Fruit fly (Drosophila melanogaster): ENCODE data around the gene CG8300.

CG8300 gene

DNA sequence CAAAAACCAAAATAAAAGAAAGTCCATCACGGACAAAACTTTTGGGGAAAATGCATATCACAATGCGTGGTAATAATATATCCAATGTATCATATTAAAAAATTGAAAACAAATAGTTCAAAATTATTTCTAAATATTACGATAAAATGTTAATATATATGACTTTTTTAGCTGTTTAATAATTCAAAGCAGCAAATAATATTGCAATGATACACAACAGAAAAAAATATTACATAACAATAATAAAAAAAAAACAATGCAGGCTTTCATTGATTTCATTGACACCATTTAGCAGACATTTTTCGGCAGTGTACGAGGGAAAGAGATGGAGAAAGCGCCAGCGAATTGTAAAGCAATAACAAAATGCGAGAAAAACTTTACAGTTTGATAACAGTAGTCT lies 9.8 kb upstream of the CG8300 start:
- TF ChIP-seq gl (tag; optimal IDR thresholded peaks at IDR 0.05) = no peak
- no peak for TF ChIP-seq Pif1A (GFP tag; optimal IDR thresholded peaks at IDR 0.05)
- TF ChIP-seq CG14655 (GFP tag; optimal IDR thresholded peaks at IDR 0.05) = no peak
- TF ChIP-seq Ets98B (GFP tag; IDR thresholded peaks at IDR 0.05) = no peak
- TF ChIP-seq CG34367 (tag; optimal IDR thresholded peaks at IDR 0.05) = no peak
- TF ChIP-seq CG17806 (tag; optimal IDR thresholded peaks at IDR 0.05) = no peak
- TF ChIP-seq CG12605 (GFP tag; IDR thresholded peaks at IDR 0.05) = no peak
- TF ChIP-seq Snoo (tag; optimal IDR thresholded peaks at IDR 0.05) = no peak
- no peak for TF ChIP-seq EcR (GFP tag; optimal IDR thresholded peaks at IDR 0.05)
- no peak for TF ChIP-seq CG10348 (GFP tag; IDR thresholded peaks at IDR 0.05)
- TF ChIP-seq CG8159 (tag; optimal IDR thresholded peaks at IDR 0.05) = no peak
- TF ChIP-seq CG8301 (tag; optimal IDR thresholded peaks at IDR 0.05) = no peak
- TF ChIP-seq CG13204 (GFP tag; optimal IDR thresholded peaks at IDR 0.05) = no peak
- no peak for TF ChIP-seq rn (GFP tag; IDR thresholded peaks at IDR 0.05)
- TF ChIP-seq CG15710 (tag; optimal IDR thresholded peaks at IDR 0.05) = no peak
- no peak for TF ChIP-seq CG9948 (tag; optimal IDR thresholded peaks at IDR 0.05)

DNA sequence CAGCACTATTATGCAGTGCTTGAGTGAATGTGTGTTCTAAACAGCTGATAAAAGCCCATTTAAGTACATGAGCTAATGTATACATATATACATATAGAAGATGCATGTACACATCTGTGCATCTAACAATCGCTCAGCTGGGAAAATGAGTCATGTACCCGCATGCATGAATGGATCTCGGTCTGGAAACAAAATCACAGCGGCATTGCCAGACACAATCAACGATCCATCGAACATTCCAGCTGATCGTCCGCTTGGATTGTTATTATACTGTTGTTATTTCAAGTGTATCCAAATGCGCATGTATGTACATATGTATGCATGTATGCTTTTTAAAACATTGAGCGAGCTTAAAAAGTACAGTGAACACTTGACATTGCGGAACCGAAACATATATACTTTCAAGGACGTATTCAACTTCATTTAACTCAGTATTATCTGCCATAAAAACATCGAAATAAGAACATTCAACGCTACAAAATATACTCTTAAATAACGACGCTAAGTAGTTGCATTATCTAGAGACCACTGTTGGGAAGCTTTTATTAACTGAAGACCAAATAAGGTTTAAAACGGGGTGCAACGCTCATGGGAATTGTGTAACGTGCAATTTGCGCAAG lies 9.3 kb upstream of the CG8300 start:
- TF ChIP-seq fd96Ca (GFP tag; IDR thresholded peaks at IDR 0.05) = peak; percentile 84
- TF ChIP-seq D1 (tag; optimal IDR thresholded peaks at IDR 0.05) = no peak
- TF ChIP-seq rn (GFP tag; IDR thresholded peaks at IDR 0.05) = 0 out of 2 replicates have a peak, but pooled peaks have one; percentile 31
- TF ChIP-seq CG12605 (GFP tag; IDR thresholded peaks at IDR 0.05) = peak; percentile 70
- TF ChIP-seq CG32121 (GFP tag; IDR thresholded peaks at IDR 0.05) = peak; percentile 83; the same call in 1 of the 2 replicates
- peak; percentile 19 for TF ChIP-seq CG13204 (GFP tag; optimal IDR thresholded peaks at IDR 0.05)
- TF ChIP-seq gl (tag; optimal IDR thresholded peaks at IDR 0.05) = peak; percentile 19
- peak; percentile 77 for TF ChIP-seq Pif1A (GFP tag; optimal IDR thresholded peaks at IDR 0.05)
- no peak for TF ChIP-seq EcR (GFP tag; optimal IDR thresholded peaks at IDR 0.05)
- TF ChIP-seq CG4496 (GFP tag; IDR thresholded peaks at IDR 0.05) = peak; percentile 90
- peak; percentile 78 for TF ChIP-seq CG15710 (tag; optimal IDR thresholded peaks at IDR 0.05)
- peak; percentile 69 for TF ChIP-seq CG8301 (tag; optimal IDR thresholded peaks at IDR 0.05)
- TF ChIP-seq CG17806 (tag; optimal IDR thresholded peaks at IDR 0.05) = peak; percentile 77
- peak; percentile 87 for TF ChIP-seq Ets98B (GFP tag; IDR thresholded peaks at IDR 0.05)
- TF ChIP-seq CG10348 (GFP tag; IDR thresholded peaks at IDR 0.05) = 0 out of 2 replicates have a peak, but pooled peaks have one; percentile 31
- peak; percentile 68 for TF ChIP-seq Pif1B (GFP tag; optimal IDR thresholded peaks at IDR 0.05)
- TF ChIP-seq Snoo (tag; optimal IDR thresholded peaks at IDR 0.05) = peak; percentile 84
- TF ChIP-seq CG34367 (tag; optimal IDR thresholded peaks at IDR 0.05) = peak; percentile 58
- TF ChIP-seq CG9948 (tag; optimal IDR thresholded peaks at IDR 0.05) = peak; percentile 67
- peak; percentile 71 for TF ChIP-seq CG14655 (GFP tag; optimal IDR thresholded peaks at IDR 0.05)
- TF ChIP-seq CG8159 (tag; optimal IDR thresholded peaks at IDR 0.05) = peak; percentile 77

DNA sequence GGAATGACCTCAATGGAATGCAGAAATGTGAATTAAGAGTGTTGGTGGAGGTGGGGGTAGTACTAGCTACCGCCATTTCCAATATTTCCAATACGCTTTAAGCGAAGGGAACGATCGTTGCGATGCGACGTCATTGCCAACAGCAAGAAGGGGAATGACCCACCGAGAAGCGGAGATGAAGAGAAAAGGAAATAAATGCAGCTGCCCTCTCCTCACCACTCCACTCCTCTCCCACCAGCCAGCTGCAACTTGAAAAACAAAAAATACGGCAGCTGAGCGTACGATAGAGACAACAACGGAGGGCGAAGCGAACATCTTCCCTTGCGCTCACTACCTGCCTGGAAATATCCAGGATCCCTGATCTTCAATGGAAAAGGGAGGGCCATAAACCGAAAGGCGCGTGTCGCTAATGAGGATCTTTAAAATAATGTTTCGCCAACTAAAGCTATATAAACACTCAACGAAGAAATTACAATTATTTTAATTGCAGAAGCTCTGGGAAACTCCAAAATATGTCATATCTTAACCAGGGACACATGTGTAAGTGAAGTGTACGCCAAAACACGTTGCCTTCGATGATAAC lies 8.7 kb upstream of the CG8300 start:
- peak; percentile 96 for TF ChIP-seq EcR (GFP tag; optimal IDR thresholded peaks at IDR 0.05)
- no peak for TF ChIP-seq CG32121 (GFP tag; IDR thresholded peaks at IDR 0.05)
- 0 out of 2 replicates have a peak, but pooled peaks have one; percentile 4 for TF ChIP-seq CG12605 (GFP tag; IDR thresholded peaks at IDR 0.05)

DNA sequence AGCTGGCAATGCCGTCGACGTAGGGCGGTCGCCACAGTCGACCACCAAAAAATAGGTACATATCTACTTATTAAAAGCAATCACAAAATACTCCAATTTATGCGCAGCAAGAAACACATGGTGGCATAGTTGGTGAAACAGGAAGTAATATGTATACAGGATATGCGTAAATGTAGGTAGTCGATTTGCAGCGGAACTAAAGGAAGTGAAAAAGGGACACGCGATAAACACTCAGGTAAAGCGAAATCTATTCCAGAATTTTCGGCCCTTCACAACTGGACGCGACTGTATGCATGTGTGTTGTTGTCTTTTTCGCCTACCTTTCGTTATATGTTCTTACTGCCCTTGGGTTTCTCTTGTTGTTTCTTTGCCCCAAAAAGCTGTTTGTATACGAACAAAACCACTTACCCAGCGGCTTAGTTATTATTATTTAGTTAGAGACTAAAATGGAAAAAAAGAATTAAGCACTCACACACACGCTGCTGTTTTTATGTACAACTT lies 8.1 kb upstream of the CG8300 start:
- TF ChIP-seq gl (tag; optimal IDR thresholded peaks at IDR 0.05) (peak; percentile 55), Ets98B (GFP tag; IDR thresholded peaks at IDR 0.05) (no peak), CG8159 (tag; optimal IDR thresholded peaks at IDR 0.05) (peak; percentile 85), Snoo (tag; optimal IDR thresholded peaks at IDR 0.05) (peak; percentile 74), rn (GFP tag; IDR thresholded peaks at IDR 0.05) (peak; percentile 57; the same call in 1 of the 2 replicates), CG15710 (tag; optimal IDR thresholded peaks at IDR 0.05) (peak; percentile 81), CG14655 (GFP tag; optimal IDR thresholded peaks at IDR 0.05) (peak; percentile 71), D1 (tag; optimal IDR thresholded peaks at IDR 0.05) (no peak), CG34367 (tag; optimal IDR thresholded peaks at IDR 0.05) (peak; percentile 69), CG8301 (tag; optimal IDR thresholded peaks at IDR 0.05) (peak; percentile 67), Pif1A (GFP tag; optimal IDR thresholded peaks at IDR 0.05) (peak; percentile 66), CG32121 (GFP tag; IDR thresholded peaks at IDR 0.05) (0 out of 2 replicates have a peak, but pooled peaks have one; percentile 21), fd96Ca (GFP tag; IDR thresholded peaks at IDR 0.05) (peak; percentile 43; the same call in 1 of the 3 replicates), Pif1B (GFP tag; optimal IDR thresholded peaks at IDR 0.05) (no peak), CG4496 (GFP tag; IDR thresholded peaks at IDR 0.05) (peak; percentile 46; the same call in 2 of the 3 replicates), CG13204 (GFP tag; optimal IDR thresholded peaks at IDR 0.05) (peak; percentile 29), CG17806 (tag; optimal IDR thresholded peaks at IDR 0.05) (peak; percentile 71), CG9948 (tag; optimal IDR thresholded peaks at IDR 0.05) (peak; percentile 77), CG10348 (GFP tag; IDR thresholded peaks at IDR 0.05) (no peak), EcR (GFP tag; optimal IDR thresholded peaks at IDR 0.05) (no peak), CG12605 (GFP tag; IDR thresholded peaks at IDR 0.05) (no peak)

DNA sequence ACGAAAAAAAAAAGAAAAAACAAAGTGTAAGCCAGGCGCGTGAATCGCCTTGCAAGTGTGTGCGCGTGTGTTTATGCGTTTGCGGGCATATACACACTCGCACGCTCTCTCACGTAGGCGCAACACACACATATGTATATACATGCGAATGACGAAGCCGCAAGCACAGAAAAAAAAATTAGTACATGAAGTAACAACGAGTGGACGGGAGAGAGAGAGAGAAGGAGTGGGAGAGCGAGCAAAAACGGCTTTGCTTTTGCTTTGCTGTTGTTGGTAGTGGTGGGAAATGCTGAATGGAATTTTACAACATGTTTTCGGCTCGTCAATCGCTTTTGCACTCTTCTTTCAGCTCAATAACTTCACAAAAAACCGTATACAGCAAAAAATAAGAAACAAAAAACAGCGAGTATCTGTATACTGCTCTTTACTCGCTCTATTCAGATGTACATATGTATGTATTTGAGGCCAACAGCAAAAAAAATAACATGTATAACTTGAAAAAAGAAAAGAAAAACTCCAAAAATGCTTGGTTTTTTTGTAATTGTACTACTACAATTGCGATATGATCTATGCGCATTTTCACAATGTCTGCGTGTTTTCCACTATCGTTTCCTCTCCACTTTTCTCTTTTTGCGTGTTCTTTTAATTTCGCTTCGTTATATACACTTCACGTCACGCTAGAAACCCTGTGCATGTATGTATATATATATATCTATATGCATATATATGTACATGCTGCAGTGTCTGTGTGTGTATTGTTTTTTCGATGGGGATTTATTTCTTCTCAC lies 7.4 kb upstream of the CG8300 start:
- TF ChIP-seq CG10348 (GFP tag; IDR thresholded peaks at IDR 0.05) (no peak), CG17806 (tag; optimal IDR thresholded peaks at IDR 0.05) (peak; percentile 6), CG34367 (tag; optimal IDR thresholded peaks at IDR 0.05) (peak; percentile 49), Ets98B (GFP tag; IDR thresholded peaks at IDR 0.05) (peak; percentile 8; the same call in 1 of the 2 replicates), CG8301 (tag; optimal IDR thresholded peaks at IDR 0.05) (peak; percentile 24), CG15710 (tag; optimal IDR thresholded peaks at IDR 0.05) (peak; percentile 22), rn (GFP tag; IDR thresholded peaks at IDR 0.05) (no peak; the same call in 1 of the 2 replicates), Snoo (tag; optimal IDR thresholded peaks at IDR 0.05) (no peak), CG4496 (GFP tag; IDR thresholded peaks at IDR 0.05) (peak; percentile 75; the same call in 2 of the 3 replicates), fd96Ca (GFP tag; IDR thresholded peaks at IDR 0.05) (peak; percentile 57), Pif1A (GFP tag; optimal IDR thresholded peaks at IDR 0.05) (peak; percentile 36), CG14655 (GFP tag; optimal IDR thresholded peaks at IDR 0.05) (peak; percentile 63), EcR (GFP tag; optimal IDR thresholded peaks at IDR 0.05) (no peak), CG32121 (GFP tag; IDR thresholded peaks at IDR 0.05) (peak; percentile 9; the same call in 1 of the 2 replicates), CG8159 (tag; optimal IDR thresholded peaks at IDR 0.05) (peak; percentile 48), Pif1B (GFP tag; optimal IDR thresholded peaks at IDR 0.05) (peak; percentile 24), CG12605 (GFP tag; IDR thresholded peaks at IDR 0.05) (peak; percentile 69), CG13204 (GFP tag; optimal IDR thresholded peaks at IDR 0.05) (peak; percentile 24), D1 (tag; optimal IDR thresholded peaks at IDR 0.05) (no peak), gl (tag; optimal IDR thresholded peaks at IDR 0.05) (peak; percentile 30), CG9948 (tag; optimal IDR thresholded peaks at IDR 0.05) (peak; percentile 19)
